Worm (Caenorhabditis elegans) whole organism, L3 larva: ENCODE results near the gene sma-5.
A peak's percentile ranks its signal among the peaks of the same experiment; 100 is the strongest.

Source experiments
- fos-1 ChIP-seq: fragments of 150-350 bp; optimal IDR thresholded peaks from 2 replicates; lab custom pipeline; 2014; ENCODE audit warnings: missing biosample characterization, missing genetic modification characterization
- nhr-77 ChIP-seq: fragments of 150-350 bp; optimal IDR thresholded peaks from 2 replicates; lab custom pipeline; 2014; ENCODE audit warnings: missing biosample characterization, missing genetic modification characterization

- TF ChIP-seq fos-1 (peak; percentile 40), nhr-77 (no peak)
Observed at ce11 chrX:11964555-11964954, 40.8 kb downstream of the sma-5 start.
